Fruit fly (Drosophila melanogaster) whole organism, embryonic: ENCODE data around the gene edin.

Experiments
- Blimp-1 ChIP-seq: fragments of 200-800 bp; sonication (Bioruptor generic); optimal IDR thresholded peaks from 3 replicates; lab custom pipeline; 2018; ENCODE audit warnings: missing biosample characterization, missing genetic modification characterization, mild to moderate bottlenecking, moderate library complexity, missing genetic modification reagents
- CG10147 ChIP-seq: fragments of 200-800 bp; sonication (Bioruptor generic); optimal IDR thresholded peaks from 2 replicates; lab custom pipeline; 2019; ENCODE audit warnings: missing biosample characterization, mild to moderate bottlenecking, missing genetic modification characterization, moderate library complexity
- CG10274 ChIP-seq: fragments of 200-800 bp; sonication (Bioruptor generic); optimal IDR thresholded peaks from 3 replicates; lab custom pipeline; 2017; ENCODE audit warnings: missing biosample characterization, mild to moderate bottlenecking, missing genetic modification characterization
- CG10979 ChIP-seq: fragments of 200-800 bp; sonication (Bioruptor generic); optimal IDR thresholded peaks from 2 replicates; lab custom pipeline; 2018; ENCODE audit warnings: missing biosample characterization, mild to moderate bottlenecking, missing genetic modification characterization, moderate library complexity
- CG13287 ChIP-seq: fragments of 200-800 bp; sonication (Bioruptor generic); IDR thresholded peaks from 2 replicates; pipeline ENCODE4 v1.3.6; 2022; ENCODE audit warnings: missing biosample characterization, missing genetic modification characterization; ENCODE audit not compliant: partially characterized antibody
- CG13296 ChIP-seq: fragments of 200-800 bp; sonication (Bioruptor generic); optimal IDR thresholded peaks from 3 replicates; lab custom pipeline; 2018; ENCODE audit warnings: missing biosample characterization, mild to moderate bottlenecking, missing genetic modification characterization
- CG13624 ChIP-seq: fragments of 200-800 bp; sonication (Bioruptor generic); optimal IDR thresholded peaks from 2 replicates; lab custom pipeline; 2016; ENCODE audit warnings: missing biosample characterization, missing genetic modification characterization
- CG14860 ChIP-seq: fragments of 200-800 bp; sonication (Bioruptor generic); IDR thresholded peaks from 3 replicates; pipeline ENCODE4 v1.3.6; 2022; ENCODE audit warnings: missing biosample characterization, missing genetic modification characterization; ENCODE audit not compliant: partially characterized antibody
- CG1602 ChIP-seq: fragments of 200-800 bp; sonication (Bioruptor generic); optimal IDR thresholded peaks from 3 replicates; lab custom pipeline; 2016; ENCODE audit warnings: missing biosample characterization, missing genetic modification characterization
- CG16863 ChIP-seq: fragments of 200-800 bp; sonication (Bioruptor generic); optimal IDR thresholded peaks from 3 replicates; lab custom pipeline; 2016; ENCODE audit warnings: missing biosample characterization, missing genetic modification characterization
- CG2889 ChIP-seq: fragments of 200-800 bp; sonication (Bioruptor generic); IDR thresholded peaks from 3 replicates; pipeline ENCODE4 v1.3.6; 2022; ENCODE audit warnings: missing biosample characterization, missing genetic modification characterization
- CG3065 ChIP-seq: fragments of 200-800 bp; sonication (Bioruptor generic); optimal IDR thresholded peaks from 2 replicates; lab custom pipeline; 2016; ENCODE audit warnings: missing biosample characterization, missing genetic modification characterization
- CG4707 ChIP-seq: fragments of 200-800 bp; sonication (Bioruptor generic); optimal IDR thresholded peaks from 2 replicates; lab custom pipeline; 2018; ENCODE audit warnings: missing biosample characterization, mild to moderate bottlenecking, missing genetic modification characterization, moderate library complexity
- CG4730 ChIP-seq: fragments of 200-800 bp; sonication (Bioruptor generic); IDR thresholded peaks from 2 replicates; pipeline ENCODE4 v1.3.6; 2022; ENCODE audit warnings: missing biosample characterization, missing genetic modification characterization
- CG5245 ChIP-seq: fragments of 200-800 bp; sonication (Bioruptor generic); optimal IDR thresholded peaks from 3 replicates; lab custom pipeline; 2016; ENCODE audit warnings: missing biosample characterization, missing genetic modification characterization
- CG7372 ChIP-seq: fragments of 200-800 bp; sonication (Bioruptor generic); IDR thresholded peaks from 2 replicates; pipeline ENCODE4 v1.3.6; 2022; ENCODE audit warnings: missing biosample characterization, missing genetic modification characterization
- CG7745 ChIP-seq: fragments of 200-800 bp; sonication (Bioruptor generic); optimal IDR thresholded peaks from 2 replicates; lab custom pipeline; 2018; ENCODE audit warnings: missing biosample characterization, mild to moderate bottlenecking, missing genetic modification characterization, moderate library complexity
- CG8924 ChIP-seq: fragments of 200-800 bp; optimal IDR thresholded peaks from 3 replicates; lab custom pipeline; 2019; ENCODE audit warnings: missing biosample characterization, mild to moderate bottlenecking, missing genetic modification characterization, moderate library complexity
- CoRest ChIP-seq: fragments of 200-800 bp; sonication (Bioruptor generic); optimal IDR thresholded peaks from 3 replicates; lab custom pipeline; 2018; ENCODE audit warnings: missing biosample characterization, mild to moderate bottlenecking, missing genetic modification characterization, moderate library complexity
- Eip74EF ChIP-seq, 2 experiments: fragments of 200-800 bp in 1 of 2; fragments of >200 bp in 1 of 2; sonication (Bioruptor generic) in 1 of 2; optimal IDR thresholded peaks; 2 replicates each; lab custom pipeline; 2017 to 2019; ENCODE audit warnings: missing biosample characterization in 2 of 2, missing genetic modification characterization in 2 of 2, mild to moderate bottlenecking in 1 of 2, moderate library complexity in 1 of 2
- Ets65A ChIP-seq: fragments of 200-800 bp; sonication (Bioruptor generic); peaks from one replicate; lab custom pipeline; 2016; ENCODE audit warnings: missing biosample characterization, missing genetic modification characterization
- Hmr ChIP-seq: fragments of 200-800 bp; sonication (Bioruptor generic); optimal IDR thresholded peaks from 3 replicates; lab custom pipeline; 2017; ENCODE audit warnings: mild to moderate bottlenecking, missing biosample characterization, missing genetic modification reagents, missing genetic modification characterization
- Mrtf ChIP-seq: fragments of 200-800 bp; sonication (Bioruptor generic); IDR thresholded peaks from 3 replicates; pipeline ENCODE4 v1.3.6; 2022; ENCODE audit warnings: missing biosample characterization, missing genetic modification characterization
- Opbp ChIP-seq: fragments of 200-800 bp; sonication (Bioruptor generic); IDR thresholded peaks from 3 replicates; pipeline ENCODE4 v1.3.6; 2022; ENCODE audit warnings: missing biosample characterization, missing genetic modification characterization; ENCODE audit not compliant: partially characterized antibody
- Stat92E ChIP-seq, 3 experiments: fragments of >200 bp in 2 of 3; fragments of 200-800 bp in 1 of 3; sonication (Bioruptor generic) in 1 of 3; optimal IDR thresholded peaks; 2 replicates each; lab custom pipeline; 2017 to 2019; ENCODE audit warnings: missing biosample characterization in 3 of 3, missing genetic modification characterization in 3 of 3, mild to moderate bottlenecking in 1 of 3, moderate library complexity in 1 of 3
- TFAM ChIP-seq: fragments of 200-800 bp; sonication (Bioruptor generic); optimal IDR thresholded peaks from 2 replicates; lab custom pipeline; 2017; ENCODE audit warnings: missing biosample characterization, missing genetic modification characterization, inconsistent platforms
- aop ChIP-seq: fragments of 200-800 bp; sonication (Bioruptor generic); IDR thresholded peaks from 2 replicates; pipeline ENCODE4 v1.3.6; 2022; ENCODE audit warnings: missing biosample characterization, missing genetic modification characterization
- ara ChIP-seq: fragments of 200-800 bp; sonication (Bioruptor generic); IDR thresholded peaks from 2 replicates; pipeline ENCODE4 v1.3.6; 2022; ENCODE audit warnings: missing biosample characterization, missing genetic modification characterization
- cg ChIP-seq: fragments of 200-800 bp; sonication (Bioruptor generic); optimal IDR thresholded peaks from 3 replicates; lab custom pipeline; 2019; ENCODE audit warnings: missing biosample characterization, mild to moderate bottlenecking, missing genetic modification characterization, moderate library complexity
- chm ChIP-seq: fragments of 200-800 bp; sonication (Bioruptor generic); IDR thresholded peaks from 2 replicates; pipeline ENCODE4 v1.3.6; 2022; ENCODE audit warnings: missing biosample characterization, missing genetic modification characterization
- dmrt11E ChIP-seq: fragments of 200-800 bp; sonication (Bioruptor generic); optimal IDR thresholded peaks from 3 replicates; lab custom pipeline; 2018; ENCODE audit warnings: missing biosample characterization, mild to moderate bottlenecking, missing genetic modification characterization, moderate library complexity
- ewg ChIP-seq: fragments of 200-800 bp; sonication (Bioruptor generic); optimal IDR thresholded peaks from 3 replicates; lab custom pipeline; 2017; ENCODE audit warnings: mild to moderate bottlenecking, missing biosample characterization, missing genetic modification reagents, missing genetic modification characterization
- gsb ChIP-seq: fragments of 200-800 bp; sonication (Bioruptor generic); IDR thresholded peaks from 2 replicates; pipeline ENCODE4 v1.3.6; 2022; ENCODE audit warnings: missing biosample characterization, missing genetic modification characterization
- jing ChIP-seq: fragments of 200-800 bp; sonication (Bioruptor generic); optimal IDR thresholded peaks from 2 replicates; lab custom pipeline; 2018; ENCODE audit warnings: missing biosample characterization, mild to moderate bottlenecking, missing genetic modification characterization
- mirr ChIP-seq: fragments of 200-800 bp; sonication (Bioruptor generic); optimal IDR thresholded peaks from 3 replicates; lab custom pipeline; 2018; ENCODE audit warnings: missing biosample characterization, mild to moderate bottlenecking, missing genetic modification characterization
- nom ChIP-seq: fragments of 200-800 bp; sonication (Bioruptor generic); optimal IDR thresholded peaks from 2 replicates; lab custom pipeline; 2017; ENCODE audit warnings: missing biosample characterization, missing genetic modification characterization, mild to moderate bottlenecking, moderate library complexity, missing genetic modification reagents
- phol ChIP-seq: fragments of 200-800 bp; sonication (Bioruptor generic); optimal IDR thresholded peaks from 3 replicates; lab custom pipeline; 2018; ENCODE audit warnings: missing biosample characterization, mild to moderate bottlenecking, missing genetic modification characterization, moderate library complexity
- rib ChIP-seq: fragments of 200-800 bp; sonication (Bioruptor generic); IDR thresholded peaks from 2 replicates; pipeline ENCODE4 v1.3.6; 2022; ENCODE audit warnings: missing biosample characterization, missing genetic modification characterization
- sd ChIP-seq: fragments of 200-800 bp; sonication (Bioruptor generic); optimal IDR thresholded peaks from 3 replicates; lab custom pipeline; 2018; ENCODE audit warnings: missing biosample characterization, mild to moderate bottlenecking, missing genetic modification characterization, moderate library complexity
- slbo ChIP-seq: fragments of 200-800 bp; sonication (Bioruptor generic); IDR thresholded peaks from 2 replicates; pipeline ENCODE4 v1.3.6; 2022; ENCODE audit warnings: missing biosample characterization, missing genetic modification characterization
- sqz ChIP-seq: fragments of 200-800 bp; sonication (Bioruptor generic); optimal IDR thresholded peaks from 3 replicates; lab custom pipeline; 2018; ENCODE audit warnings: missing biosample characterization, mild to moderate bottlenecking, missing genetic modification characterization
- sr ChIP-seq: fragments of 200-800 bp; sonication (Bioruptor generic); IDR thresholded peaks from 3 replicates; pipeline ENCODE4 v1.3.6; 2022; ENCODE audit warnings: missing biosample characterization, missing genetic modification characterization
- tgo ChIP-seq: fragments of 200-800 bp; sonication (Bioruptor generic); IDR thresholded peaks from 3 replicates; pipeline ENCODE4 v1.3.6; 2022; ENCODE audit warnings: missing biosample characterization, missing genetic modification characterization
- wor ChIP-seq: fragments of 200-800 bp; sonication (Bioruptor generic); IDR thresholded peaks from 2 replicates; pipeline ENCODE4 v1.3.6; 2022; ENCODE audit warnings: missing biosample characterization, missing genetic modification characterization

Gene edin

DNA sequence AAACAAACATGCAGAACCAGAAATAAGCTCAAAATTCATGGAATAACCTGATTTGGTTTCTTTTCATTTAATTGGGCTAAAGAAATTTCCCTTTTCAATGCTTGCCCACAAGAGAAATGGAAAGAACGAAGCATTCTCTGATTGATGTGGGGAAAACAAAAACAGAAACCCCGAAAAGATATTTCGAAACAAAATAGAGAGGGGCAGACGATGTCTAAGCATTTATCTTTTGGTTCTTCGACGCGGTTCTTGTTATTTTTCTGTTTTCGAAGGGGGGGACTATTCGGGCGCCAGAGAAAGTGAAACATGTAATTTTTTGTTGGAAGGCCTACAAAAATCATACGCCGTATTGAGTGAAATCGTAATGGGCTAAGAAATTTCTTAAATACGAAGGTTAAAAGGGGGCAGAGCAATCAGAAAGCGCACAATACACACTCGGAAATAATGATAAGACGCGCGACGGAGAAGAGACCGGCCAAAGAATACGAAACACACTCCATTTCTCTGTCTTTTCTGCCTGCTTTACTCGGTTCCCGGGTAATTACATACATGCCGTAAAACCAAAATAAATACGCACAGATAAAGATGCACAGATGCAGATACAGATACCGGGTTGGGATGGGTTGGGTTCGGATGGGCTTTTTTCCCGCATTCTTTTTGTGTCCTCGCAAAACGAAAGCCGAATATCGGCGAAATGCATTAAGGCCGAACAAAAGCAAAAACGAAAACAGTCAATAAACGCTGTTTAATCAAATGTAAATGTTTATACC, 5.9 kb upstream of the edin start (continued):
- TF ChIP-seq CG13624 (no peak), tgo (GFP tag; lab: Robert Waterston, UW) (no peak), TFAM (GFP tag; lab: Kevin White, UChicago) (no peak)

DNA sequence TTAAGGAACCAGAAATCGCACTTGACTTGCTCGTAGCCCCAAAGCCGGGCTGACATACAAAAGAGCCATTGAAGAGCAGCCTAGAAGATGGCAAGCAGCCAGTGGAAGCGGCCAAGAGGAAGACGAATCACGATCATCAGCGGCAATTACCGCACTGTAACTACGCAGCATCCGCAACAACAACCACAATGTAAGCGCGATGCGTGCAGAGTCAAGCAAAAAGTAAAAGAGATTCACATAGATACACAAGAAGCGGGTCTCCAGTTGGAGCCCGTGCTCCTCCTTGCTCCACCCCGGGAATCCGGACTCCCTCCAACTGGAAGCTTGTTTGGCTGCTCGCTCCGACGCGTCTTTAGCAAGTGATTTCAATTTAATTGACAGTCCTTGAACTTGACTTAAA, 3.0 kb upstream of the edin start:
- TF ChIP-seq CG8924 (tag; lab: Kevin White, UChicago) (no peak), rib (no peak), slbo (GFP tag; lab: Robert Waterston, UW) (peak; percentile 25; the same call in 1 of the 2 replicates), gsb (GFP tag; lab: Robert Waterston, UW) (0 out of 2 replicates have a peak, but pooled peaks have one; percentile 25), jing (no peak), nom (GFP tag; lab: Kevin White, UChicago) (peak; percentile 12)

DNA sequence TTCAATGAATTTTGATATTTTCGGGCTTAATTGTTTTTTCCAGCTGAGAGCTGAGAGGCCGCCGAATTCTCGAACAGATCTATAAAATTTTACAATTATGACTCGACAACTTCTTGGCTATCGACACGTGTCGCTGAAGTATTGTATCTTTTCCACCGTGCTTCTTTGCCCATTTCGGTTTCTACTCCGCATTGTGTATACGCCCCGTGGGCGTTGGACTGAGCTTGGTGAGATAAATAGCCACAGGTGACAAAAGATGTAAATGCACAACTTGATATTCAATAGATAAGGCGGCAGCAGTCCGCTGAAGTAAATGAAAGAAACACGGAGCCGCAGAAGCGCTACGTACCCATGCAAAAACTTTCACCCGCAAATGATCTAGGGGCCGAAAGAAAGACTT, 1.4 kb upstream of the edin start:
- TF ChIP-seq CG13287 (GFP tag; lab: Robert Waterston, UW) (no peak), CG16863 (no peak), CG7372 (GFP tag; lab: Robert Waterston, UW) (peak; percentile 69), aop (no peak), sr (GFP tag; lab: Robert Waterston, UW) (peak; percentile 67; the same call in 1 of the 3 replicates), Blimp-1 (GFP tag; lab: Kevin White, UChicago) (peak; percentile 28), wor (GFP tag; lab: Robert Waterston, UW) (no peak), Hmr (GFP tag; lab: Kevin White, UChicago) (no peak), Eip74EF (GFP tag; optimal IDR thresholded peaks at IDR 0.05; lab: Kevin White, UChicago) (no peak), CG2889 (no peak), CG14860 (GFP tag; lab: Robert Waterston, UW) (0 out of 3 replicates have a peak, but pooled peaks have one; percentile 16), CG10147 (GFP tag; lab: Kevin White, UChicago) (no peak), CG4707 (GFP tag; lab: Kevin White, UChicago) (no peak), dmrt11E (tag; lab: Kevin White, UChicago) (no peak), Opbp (GFP tag; lab: Robert Waterston, UW) (no peak), Ets65A (peak; percentile 20), mirr (GFP tag; lab: Kevin White, UChicago) (no peak)
- TF ChIP-seq, all 482 proteins: peak for 5

DNA sequence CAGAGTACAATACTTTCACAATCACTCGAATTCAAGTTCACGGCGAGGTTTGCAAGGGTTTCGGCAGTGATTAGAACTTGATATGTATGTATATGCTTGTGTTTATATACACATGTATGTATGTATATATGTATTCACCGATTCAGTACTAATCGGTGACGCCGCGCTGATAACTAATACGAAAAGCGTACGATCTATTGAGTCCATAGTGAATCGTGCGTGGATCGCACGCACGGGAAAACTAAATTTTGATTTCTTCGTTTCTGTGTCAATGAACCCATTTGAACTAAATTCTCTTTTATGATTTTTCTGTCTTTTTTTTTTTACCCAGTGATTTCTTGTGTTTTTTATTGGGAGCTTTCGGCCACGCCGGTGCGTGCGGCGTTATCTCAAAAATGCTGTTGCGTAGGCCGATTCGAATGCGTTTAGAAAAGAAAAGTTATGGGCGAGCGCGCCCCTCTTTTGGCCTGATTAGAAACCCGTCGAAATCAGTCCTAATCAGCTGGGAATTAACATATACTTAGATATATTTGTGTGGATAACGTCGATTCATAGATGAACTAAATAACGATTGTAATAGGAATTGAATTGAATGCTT, 774 bp upstream of the edin start:
- TF ChIP-seq ara (GFP tag; lab: Robert Waterston, UW): 0 out of 2 replicates have a peak, but pooled peaks have one; percentile 32
- TF ChIP-seq cg: peak; percentile 52
- no peak for TF ChIP-seq CG4730 (GFP tag; lab: Robert Waterston, UW)
- no peak for TF ChIP-seq CG1602
- TF ChIP-seq chm (GFP tag; lab: Robert Waterston, UW): no peak
- TF ChIP-seq CoRest (tag; lab: Kevin White, UChicago): no peak
- TF ChIP-seq phol (tag; lab: Kevin White, UChicago): no peak
- peak; percentile 89 for TF ChIP-seq sqz (GFP tag; lab: Kevin White, UChicago)
- TF ChIP-seq sd (tag; lab: Kevin White, UChicago): peak; percentile 92
- TF ChIP-seq Stat92E (GFP tag; optimal IDR thresholded peaks at IDR 0.05; lab: Kevin White, UChicago): no peak
- TF ChIP-seq CG3065: no peak
- no peak for TF ChIP-seq Mrtf (GFP tag; lab: Robert Waterston, UW)
- TF ChIP-seq ewg (GFP tag; lab: Kevin White, UChicago): no peak
- no peak for TF ChIP-seq CG7745 (tag; lab: Kevin White, UChicago)
- no peak for TF ChIP-seq CG10979 (tag; lab: Kevin White, UChicago)
- TF ChIP-seq CG13296: no peak
- TF ChIP-seq CG10274 (GFP tag; lab: Kevin White, UChicago): no peak
- TF ChIP-seq CG5245: no peak
